Worm (Caenorhabditis elegans): Measurements from ENCODE around the gene arrd-11.

Gene arrd-11

DNA sequence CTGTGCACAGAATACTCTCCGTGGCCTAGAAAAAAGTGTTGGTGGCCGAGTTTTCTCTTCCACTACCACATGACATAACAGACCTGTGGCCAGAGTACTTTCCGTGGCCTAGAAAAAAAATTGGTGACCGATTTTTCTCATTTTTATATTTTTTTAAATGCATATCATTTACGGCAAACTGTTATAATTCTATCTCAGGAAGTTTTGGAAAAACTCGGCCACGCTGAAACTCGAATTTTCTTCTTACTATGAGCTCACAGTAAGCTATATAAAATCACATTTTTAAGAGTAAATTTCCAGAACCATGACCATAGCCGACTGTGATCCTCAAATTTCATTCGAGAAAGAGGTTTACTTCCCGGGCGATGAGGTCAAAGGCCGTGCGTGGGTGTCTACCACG, 11.2 kb upstream of the arrd-11 start, which contains the start of gene arrd-14:
arrd-14 (plus strand) TSS at position 301 of the 400 bp plus-strand sequence.
- TF ChIP-seq T22C8.4 (GFP tag; IDR thresholded peaks at IDR 0.05) (no peak), ref-1 (GFP tag; conservative IDR thresholded peaks at IDR 0.05) (no peak), tab-1 (GFP tag; IDR thresholded peaks at IDR 0.05) (no peak), klf-2 (GFP tag; conservative IDR thresholded peaks at IDR 0.05) (no peak), flt-1 (GFP tag; IDR thresholded peaks at IDR 0.05) (no peak), cog-1 (tag; optimal IDR thresholded peaks at IDR 0.05) (no peak), med-1 (GFP tag; optimal IDR thresholded peaks at IDR 0.05; ENCODE audit: insufficient read depth) (no peak), ztf-23 (GFP tag; IDR thresholded peaks at IDR 0.05) (no peak), ztf-29 (GFP tag; IDR thresholded peaks at IDR 0.05) (no peak)

ce11 chrII:13756232-13756631, 7.0 kb upstream of the arrd-11 start:
- no peak for TF ChIP-seq med-1 (GFP tag; optimal IDR thresholded peaks at IDR 0.05; ENCODE audit: insufficient read depth)
- no peak for TF ChIP-seq cog-1 (tag; optimal IDR thresholded peaks at IDR 0.05)
- TF ChIP-seq ref-1 (GFP tag; conservative IDR thresholded peaks at IDR 0.05), result no peak
- TF ChIP-seq T22C8.4 (GFP tag; IDR thresholded peaks at IDR 0.05), result no peak
- TF ChIP-seq ztf-23 (GFP tag; IDR thresholded peaks at IDR 0.05), result no peak
- TF ChIP-seq ztf-29 (GFP tag; IDR thresholded peaks at IDR 0.05), result no peak
- no peak for TF ChIP-seq tab-1 (GFP tag; IDR thresholded peaks at IDR 0.05)
- TF ChIP-seq flt-1 (GFP tag; IDR thresholded peaks at IDR 0.05), result no peak
- no peak for TF ChIP-seq klf-2 (GFP tag; conservative IDR thresholded peaks at IDR 0.05)

ce11 chrII:13758108-13758507, 5.1 kb upstream of the arrd-11 start, which contains the start of gene arrd-13:
TSS of gene arrd-13 (plus strand) at chrII:13758408.
- TF ChIP-seq ref-1 (GFP tag; conservative IDR thresholded peaks at IDR 0.05) (no peak), med-1 (GFP tag; optimal IDR thresholded peaks at IDR 0.05; ENCODE audit: insufficient read depth) (no peak), klf-2 (GFP tag; conservative IDR thresholded peaks at IDR 0.05) (no peak), tab-1 (GFP tag; IDR thresholded peaks at IDR 0.05) (no peak), ztf-29 (GFP tag; IDR thresholded peaks at IDR 0.05) (no peak), cog-1 (tag; optimal IDR thresholded peaks at IDR 0.05) (no peak), ztf-23 (GFP tag; IDR thresholded peaks at IDR 0.05) (no peak), flt-1 (GFP tag; IDR thresholded peaks at IDR 0.05) (no peak), T22C8.4 (GFP tag; IDR thresholded peaks at IDR 0.05) (no peak)

DNA sequence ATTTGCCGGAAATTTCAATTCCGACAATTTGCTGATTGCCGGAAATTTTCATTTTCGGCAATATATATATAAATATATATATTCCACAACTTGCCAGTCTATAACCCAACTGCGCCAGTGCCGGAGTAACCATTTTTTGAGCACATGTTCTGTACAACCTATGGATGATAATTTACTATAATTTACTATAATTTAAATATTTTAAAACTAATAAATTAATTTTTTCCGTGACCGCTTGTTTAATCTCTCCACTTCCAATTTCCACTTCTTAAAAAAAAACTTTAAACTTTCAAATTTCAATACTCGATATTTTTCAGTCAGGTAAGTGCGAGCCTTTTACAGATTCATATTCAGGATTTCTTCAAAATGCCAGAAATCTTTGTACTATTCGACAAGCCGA, 2.7 kb downstream of the arrd-11 start, which contains the start of gene arrd-12:
arrd-12 (plus strand) TSS at position 301 of the 400 bp plus-strand sequence.
- TF ChIP-seq klf-2 (GFP tag; conservative IDR thresholded peaks at IDR 0.05) (no peak), ref-1 (GFP tag; conservative IDR thresholded peaks at IDR 0.05) (no peak), tab-1 (GFP tag; IDR thresholded peaks at IDR 0.05) (no peak), T22C8.4 (GFP tag; IDR thresholded peaks at IDR 0.05) (no peak), cog-1 (tag; optimal IDR thresholded peaks at IDR 0.05) (no peak), ztf-23 (GFP tag; IDR thresholded peaks at IDR 0.05) (no peak), med-1 (GFP tag; optimal IDR thresholded peaks at IDR 0.05; ENCODE audit: insufficient read depth) (no peak)

- TF ChIP-seq T22C8.4 (GFP tag; IDR thresholded peaks at IDR 0.05), result no peak
Measured at ce11 chrII:13771335-13771734, 8.1 kb downstream of the arrd-11 start, which contains the start of gene C01B9.1. TSS of gene C01B9.1 (plus strand) at chrII:13771575.

DNA sequence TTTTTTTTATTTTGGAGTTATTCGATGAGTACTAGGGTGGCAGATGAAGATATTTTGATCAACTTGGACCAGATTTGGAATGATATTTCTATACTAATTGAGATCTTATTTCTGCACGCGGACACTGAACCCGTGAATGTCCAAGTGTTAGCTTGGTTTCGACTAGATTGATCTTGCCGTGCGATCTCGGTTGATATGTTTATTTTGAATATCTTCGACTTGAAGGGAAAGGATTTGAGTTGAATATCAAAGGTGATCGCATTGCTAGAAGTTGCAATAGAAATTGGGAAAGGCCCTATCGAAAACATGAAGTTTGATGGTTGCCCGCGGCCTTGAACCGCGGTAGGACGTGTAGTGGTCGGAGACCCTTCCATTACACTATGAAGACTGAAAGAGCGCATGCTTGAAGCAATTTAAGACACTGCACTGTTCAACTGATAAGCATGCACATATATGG, 17.6 kb downstream of the arrd-11 start:
- TF ChIP-seq ztf-23 (GFP tag; IDR thresholded peaks at IDR 0.05) (no peak), ztf-29 (GFP tag; IDR thresholded peaks at IDR 0.05) (no peak), klf-2 (GFP tag; conservative IDR thresholded peaks at IDR 0.05) (no peak), med-1 (GFP tag; optimal IDR thresholded peaks at IDR 0.05; ENCODE audit: insufficient read depth) (no peak), T22C8.4 (GFP tag; IDR thresholded peaks at IDR 0.05) (no peak), tab-1 (GFP tag; IDR thresholded peaks at IDR 0.05) (no peak), ref-1 (GFP tag; conservative IDR thresholded peaks at IDR 0.05) (no peak), flt-1 (GFP tag; IDR thresholded peaks at IDR 0.05) (no peak), cog-1 (tag; optimal IDR thresholded peaks at IDR 0.05) (no peak)

ce11 chrII:13783880-13784279, 20.7 kb downstream of the arrd-11 start, which contains the start of gene C01B9.4:
TSS of gene C01B9.4 (minus strand) at chrII:13783980.
- TF ChIP-seq ref-1 (GFP tag; conservative IDR thresholded peaks at IDR 0.05) (no peak), ztf-23 (GFP tag; IDR thresholded peaks at IDR 0.05) (no peak), med-1 (GFP tag; optimal IDR thresholded peaks at IDR 0.05; ENCODE audit: insufficient read depth) (no peak), flt-1 (GFP tag; IDR thresholded peaks at IDR 0.05) (no peak), cog-1 (tag; optimal IDR thresholded peaks at IDR 0.05) (no peak)

- no peak for TF ChIP-seq tab-1 (GFP tag; IDR thresholded peaks at IDR 0.05)
- 0 out of 2 replicates have a peak, but pooled peaks have one; percentile 26 for TF ChIP-seq ztf-23 (GFP tag; IDR thresholded peaks at IDR 0.05)
Measured at ce11 chrII:13785582-13785981, 22.4 kb downstream of the arrd-11 start.

ce11 chrII:13786899-13787298, 23.7 kb downstream of the arrd-11 start:
- TF ChIP-seq klf-2 (GFP tag; conservative IDR thresholded peaks at IDR 0.05), result no peak
- no peak for TF ChIP-seq cog-1 (tag; optimal IDR thresholded peaks at IDR 0.05)
- no peak for TF ChIP-seq flt-1 (GFP tag; IDR thresholded peaks at IDR 0.05)
- TF ChIP-seq ztf-23 (GFP tag; IDR thresholded peaks at IDR 0.05), result no peak
- no peak for TF ChIP-seq ref-1 (GFP tag; conservative IDR thresholded peaks at IDR 0.05)
- no peak for TF ChIP-seq tab-1 (GFP tag; IDR thresholded peaks at IDR 0.05)
- no peak for TF ChIP-seq T22C8.4 (GFP tag; IDR thresholded peaks at IDR 0.05)

DNA sequence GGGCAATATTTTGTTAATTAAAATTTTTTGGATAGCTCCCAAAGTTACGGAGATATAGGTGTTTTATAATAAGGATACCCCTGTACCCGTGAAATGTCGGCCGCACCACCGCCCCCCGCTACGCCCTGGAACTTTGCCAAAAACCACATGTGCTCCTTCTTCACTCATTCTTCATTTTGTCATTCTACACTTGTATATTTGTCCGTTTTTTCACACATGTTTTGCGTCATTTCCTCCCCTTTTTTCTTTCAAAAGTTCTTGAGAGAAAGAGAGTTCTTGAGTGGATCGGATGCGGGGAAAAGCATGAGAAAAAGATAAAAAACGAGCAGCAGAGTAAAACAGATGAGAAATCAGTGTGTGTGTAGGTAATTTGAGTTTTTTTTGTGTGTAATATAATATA, 25.6 kb downstream of the arrd-11 start:
- TF ChIP-seq tab-1 (GFP tag; IDR thresholded peaks at IDR 0.05), result no peak

ce11 chrII:13789714-13790113, 26.5 kb downstream of the arrd-11 start:
- TF ChIP-seq ref-1 (GFP tag; conservative IDR thresholded peaks at IDR 0.05) (no peak), ztf-29 (GFP tag; IDR thresholded peaks at IDR 0.05) (no peak), klf-2 (GFP tag; conservative IDR thresholded peaks at IDR 0.05) (no peak), T22C8.4 (GFP tag; IDR thresholded peaks at IDR 0.05) (no peak), med-1 (GFP tag; optimal IDR thresholded peaks at IDR 0.05; ENCODE audit: insufficient read depth) (no peak), ztf-23 (GFP tag; IDR thresholded peaks at IDR 0.05) (no peak), cog-1 (tag; optimal IDR thresholded peaks at IDR 0.05) (no peak), flt-1 (GFP tag; IDR thresholded peaks at IDR 0.05) (no peak)
